Worm (Caenorhabditis elegans) whole organism, young adult: Measurements from ENCODE around the gene srbc-27.

ENCODE experiments used
- dpl-1 ChIP-seq: fragments of 150-350 bp; optimal IDR thresholded peaks from 2 replicates; lab custom pipeline; 2014; ENCODE audit warnings: missing biosample characterization, missing genetic modification reagents, missing genetic modification characterization
- him-1 ChIP-seq: sonication (generic microtip); optimal IDR thresholded peaks from 2 replicates; lab custom pipeline; 2016; ENCODE audit warnings: missing genotype, missing genetic modification reagents, missing genetic modification characterization, missing compliant biosample characterization
- ztf-26 ChIP-seq: sonication (generic microtip); optimal IDR thresholded peaks from 2 replicates; lab custom pipeline; 2017; ENCODE audit warnings: missing genetic modification characterization, missing compliant biosample characterization

DNA sequence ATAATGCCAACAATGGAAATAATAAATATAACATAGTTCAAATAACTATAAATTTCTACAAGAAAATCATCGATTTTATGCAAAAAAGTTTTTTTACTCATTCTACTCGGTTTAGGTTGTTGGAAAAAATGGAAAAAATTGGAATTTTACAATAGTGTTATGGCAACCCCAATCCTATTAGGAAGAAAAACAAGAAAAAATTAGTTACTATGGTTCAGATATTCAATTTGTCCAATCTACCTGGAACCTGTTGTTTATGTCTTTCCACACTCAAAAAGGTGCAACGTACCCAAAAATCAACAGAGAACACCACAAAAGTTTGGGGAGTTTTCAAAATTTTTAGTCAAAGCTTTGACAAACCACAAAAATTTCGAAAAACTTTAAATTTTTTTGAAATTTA lies 937 bp upstream of the srbc-27 start, which contains the start of gene T27C5.10:
- TF ChIP-seq ztf-26 (no peak), dpl-1 (no peak), him-1 (no peak)
